Fruit fly (Drosophila melanogaster) whole organism, embryonic: Measurements from ENCODE around the gene TTLL4B.

Source experiments
- CG10209 ChIP-seq: fragments of 200-800 bp; sonication (Bioruptor generic); optimal IDR thresholded peaks from 3 replicates; lab custom pipeline; 2017; ENCODE audit warnings: missing biosample characterization, mild to moderate bottlenecking, missing genetic modification characterization, missing genetic modification reagents
- CG11093 ChIP-seq: fragments of 200-800 bp; sonication (Bioruptor generic); IDR thresholded peaks from 3 replicates; pipeline ENCODE4 v1.3.6; 2022; ENCODE audit warnings: missing biosample characterization, missing genetic modification characterization
- CG11247 ChIP-seq: fragments of 200-800 bp; sonication (Bioruptor generic); IDR thresholded peaks from 2 replicates; pipeline ENCODE4 v1.3.6; 2022; ENCODE audit warnings: missing biosample characterization, missing genetic modification characterization
- CG12104 ChIP-seq: fragments of 200-800 bp; sonication (Bioruptor generic); optimal IDR thresholded peaks from 3 replicates; lab custom pipeline; 2016; ENCODE audit warnings: missing biosample characterization, missing genetic modification characterization
- CG12769 ChIP-seq: fragments of 200-800 bp; sonication (Bioruptor generic); optimal IDR thresholded peaks from 2 replicates; lab custom pipeline; 2019; ENCODE audit warnings: missing biosample characterization, mild to moderate bottlenecking, missing genetic modification characterization, moderate library complexity
- CG13287 ChIP-seq: fragments of 200-800 bp; sonication (Bioruptor generic); IDR thresholded peaks from 2 replicates; pipeline ENCODE4 v1.3.6; 2022; ENCODE audit warnings: missing biosample characterization, missing genetic modification characterization; ENCODE audit not compliant: partially characterized antibody
- CG13296 ChIP-seq: fragments of 200-800 bp; sonication (Bioruptor generic); optimal IDR thresholded peaks from 3 replicates; lab custom pipeline; 2018; ENCODE audit warnings: missing biosample characterization, mild to moderate bottlenecking, missing genetic modification characterization
- CG14965 ChIP-seq: fragments of 200-800 bp; sonication (Bioruptor generic); optimal IDR thresholded peaks from 2 replicates; lab custom pipeline; 2016; ENCODE audit warnings: missing biosample characterization, missing genetic modification characterization, borderline replicate concordance
- CG15696 ChIP-seq: fragments of 200-800 bp; sonication (Bioruptor generic); optimal IDR thresholded peaks from 2 replicates; lab custom pipeline; 2019; ENCODE audit warnings: missing biosample characterization, mild to moderate bottlenecking, missing genetic modification characterization, moderate library complexity
- CG1647 ChIP-seq: fragments of 200-800 bp; sonication (Bioruptor generic); optimal IDR thresholded peaks from 3 replicates; lab custom pipeline; 2016; ENCODE audit warnings: missing biosample characterization, missing genetic modification characterization
- CG17829 ChIP-seq: fragments of 200-800 bp; optimal IDR thresholded peaks from 2 replicates; lab custom pipeline; 2019; ENCODE audit warnings: missing biosample characterization, mild to moderate bottlenecking, missing genetic modification characterization, moderate library complexity
- CG2875 ChIP-seq: fragments of 200-800 bp; sonication (Bioruptor generic); optimal IDR thresholded peaks from 2 replicates; lab custom pipeline; 2017; ENCODE audit warnings: missing biosample characterization, mild to moderate bottlenecking, missing genetic modification characterization, missing genetic modification reagents
- CG3163 ChIP-seq: fragments of 200-800 bp; sonication (Bioruptor generic); optimal IDR thresholded peaks from 3 replicates; lab custom pipeline; 2016; ENCODE audit warnings: missing biosample characterization, missing genetic modification characterization
- CG3281 ChIP-seq: fragments of 200-800 bp; sonication (Bioruptor generic); optimal IDR thresholded peaks from 3 replicates; lab custom pipeline; 2017; ENCODE audit warnings: missing biosample characterization, mild to moderate bottlenecking, missing genetic modification characterization
- CG34224 ChIP-seq: fragments of 200-800 bp; sonication (Bioruptor generic); IDR thresholded peaks from 3 replicates; pipeline ENCODE4 v1.3.6; 2022; ENCODE audit warnings: missing biosample characterization, missing genetic modification characterization; ENCODE audit not compliant: partially characterized antibody
- CG3726 ChIP-seq: fragments of 200-800 bp; sonication (Bioruptor generic); IDR thresholded peaks from 3 replicates; pipeline ENCODE4, ENCODE4 v1.3.6; 2022; ENCODE audit warnings: missing biosample characterization, missing genetic modification characterization
- CG3995 ChIP-seq: fragments of 200-800 bp; sonication (Bioruptor generic); optimal IDR thresholded peaks from 3 replicates; lab custom pipeline; 2016; ENCODE audit warnings: missing biosample characterization, missing genetic modification characterization
- CG43689 ChIP-seq: fragments of 200-800 bp; sonication (Bioruptor generic); IDR thresholded peaks from 2 replicates; pipeline ENCODE4 v1.3.6; 2022; ENCODE audit warnings: missing biosample characterization, missing genetic modification characterization
- CG5180 ChIP-seq: fragments of 200-800 bp; sonication (Bioruptor generic); optimal IDR thresholded peaks from 3 replicates; lab custom pipeline; 2017; ENCODE audit warnings: missing biosample characterization, missing genetic modification characterization, mild to moderate bottlenecking, moderate library complexity, missing genetic modification reagents
- CG6654 ChIP-seq: fragments of 200-800 bp; sonication (Bioruptor generic); optimal IDR thresholded peaks from 2 replicates; lab custom pipeline; 2017; ENCODE audit warnings: missing biosample characterization, mild to moderate bottlenecking, missing genetic modification characterization
- CG9727 ChIP-seq: fragments of 200-800 bp; sonication (Bioruptor generic); optimal IDR thresholded peaks from 3 replicates; lab custom pipeline; 2017; ENCODE audit warnings: missing biosample characterization, mild to moderate bottlenecking, missing genetic modification characterization
- CG9797 ChIP-seq: fragments of 200-800 bp; sonication (Bioruptor generic); optimal IDR thresholded peaks from 3 replicates; lab custom pipeline; 2018; ENCODE audit warnings: missing biosample characterization, mild to moderate bottlenecking, missing genetic modification characterization
- Dll ChIP-seq: fragments of 200-800 bp; sonication (Bioruptor generic); IDR thresholded peaks from 4 replicates; pipeline ENCODE4 v1.3.6; 2022; ENCODE audit warnings: missing biosample characterization, missing genetic modification characterization; ENCODE audit not compliant: partially characterized antibody
- Dp ChIP-seq: fragments of 200-800 bp; sonication (Bioruptor generic); optimal IDR thresholded peaks from 2 replicates; lab custom pipeline; 2018; ENCODE audit warnings: missing biosample characterization, mild to moderate bottlenecking, missing genetic modification characterization, moderate library complexity
- Dref ChIP-seq: fragments of 200-800 bp; sonication (Bioruptor generic); IDR thresholded peaks from 2 replicates; pipeline ENCODE4 v1.3.6; 2022; ENCODE audit warnings: missing biosample characterization, missing genetic modification characterization
- E2f1 ChIP-seq: fragments of 200-800 bp; sonication (Bioruptor generic); IDR thresholded peaks from 2 replicates; pipeline ENCODE4 v1.3.6; 2022; ENCODE audit warnings: missing biosample characterization, missing genetic modification characterization
- ERR ChIP-seq: fragments of 200-800 bp; sonication (Bioruptor generic); optimal IDR thresholded peaks from 2 replicates; lab custom pipeline; 2016; ENCODE audit warnings: missing biosample characterization, missing genetic modification characterization
- Hand ChIP-seq: fragments of 200-800 bp; sonication (Bioruptor generic); optimal IDR thresholded peaks from 2 replicates; lab custom pipeline; 2017; ENCODE audit warnings: mild to moderate bottlenecking, missing biosample characterization, missing genetic modification reagents, missing genetic modification characterization
- HmgD ChIP-seq: fragments of 200-800 bp; sonication (Bioruptor generic); optimal IDR thresholded peaks from 3 replicates; lab custom pipeline; 2016; ENCODE audit warnings: missing biosample characterization, missing genetic modification characterization
- Scr ChIP-seq: fragments of 200-800 bp; sonication (Bioruptor generic); IDR thresholded peaks from 2 replicates; pipeline ENCODE4 v1.3.6; 2022; ENCODE audit warnings: missing biosample characterization, missing genetic modification characterization; ENCODE audit not compliant: partially characterized antibody
- TFAM ChIP-seq: fragments of 200-800 bp; sonication (Bioruptor generic); optimal IDR thresholded peaks from 2 replicates; lab custom pipeline; 2017; ENCODE audit warnings: missing biosample characterization, missing genetic modification characterization, inconsistent platforms
- aop ChIP-seq: fragments of 200-800 bp; sonication (Bioruptor generic); IDR thresholded peaks from 2 replicates; pipeline ENCODE4 v1.3.6; 2022; ENCODE audit warnings: missing biosample characterization, missing genetic modification characterization
- bigmax ChIP-seq: fragments of 200-800 bp; sonication (Bioruptor generic); optimal IDR thresholded peaks from 2 replicates; lab custom pipeline; 2018; ENCODE audit warnings: missing biosample characterization, mild to moderate bottlenecking, missing genetic modification characterization
- br ChIP-seq: fragments of >200 bp; optimal IDR thresholded peaks from 2 replicates; lab custom pipeline; 2017
- chinmo ChIP-seq: fragments of 200-800 bp; sonication (Bioruptor generic); IDR thresholded peaks from 4 replicates; pipeline ENCODE4 v1.3.6; 2022; ENCODE audit warnings: missing biosample characterization, missing genetic modification characterization; ENCODE audit not compliant: partially characterized antibody
- chm ChIP-seq: fragments of 200-800 bp; sonication (Bioruptor generic); IDR thresholded peaks from 2 replicates; pipeline ENCODE4 v1.3.6; 2022; ENCODE audit warnings: missing biosample characterization, missing genetic modification characterization
- dmrt11E ChIP-seq: fragments of 200-800 bp; sonication (Bioruptor generic); optimal IDR thresholded peaks from 3 replicates; lab custom pipeline; 2018; ENCODE audit warnings: missing biosample characterization, mild to moderate bottlenecking, missing genetic modification characterization, moderate library complexity
- ewg ChIP-seq: fragments of 200-800 bp; sonication (Bioruptor generic); optimal IDR thresholded peaks from 3 replicates; lab custom pipeline; 2017; ENCODE audit warnings: mild to moderate bottlenecking, missing biosample characterization, missing genetic modification reagents, missing genetic modification characterization
- fd102C ChIP-seq: fragments of 200-800 bp; sonication (Bioruptor generic); optimal IDR thresholded peaks from 2 replicates; lab custom pipeline; 2018; ENCODE audit warnings: missing biosample characterization, mild to moderate bottlenecking, missing genetic modification characterization, moderate library complexity
- gcm2 ChIP-seq: fragments of 200-800 bp; sonication (Bioruptor generic); optimal IDR thresholded peaks from 2 replicates; lab custom pipeline; 2016; ENCODE audit warnings: missing biosample characterization, missing genetic modification characterization
- klu ChIP-seq: fragments of 200-800 bp; sonication (Bioruptor generic); IDR thresholded peaks from 2 replicates; pipeline ENCODE4 v1.3.6; 2022; ENCODE audit warnings: missing biosample characterization, missing genetic modification characterization
- lbe ChIP-seq: fragments of 200-800 bp; sonication (Bioruptor generic); optimal IDR thresholded peaks from 2 replicates; lab custom pipeline; 2016; ENCODE audit warnings: missing biosample characterization, mild to moderate bottlenecking, missing genetic modification characterization
- lov ChIP-seq, 2 experiments: fragments of 200-800 bp in 1 of 2; fragments of >200 bp in 1 of 2; sonication (Bioruptor generic) in 1 of 2; IDR thresholded peaks in 1 of 2; optimal IDR thresholded peaks in 1 of 2; 2 replicates in 1 of 2; 3 replicates in 1 of 2; pipeline versions ENCODE4 v1.3.6 to Lab custom; 2017 to 2022; ENCODE audit warnings: missing biosample characterization in 1 of 2, missing genetic modification characterization in 1 of 2
- mirr ChIP-seq: fragments of 200-800 bp; sonication (Bioruptor generic); optimal IDR thresholded peaks from 3 replicates; lab custom pipeline; 2018; ENCODE audit warnings: missing biosample characterization, mild to moderate bottlenecking, missing genetic modification characterization
- nau ChIP-seq: fragments of 200-800 bp; sonication (Bioruptor generic); optimal IDR thresholded peaks from 3 replicates; lab custom pipeline; 2017; ENCODE audit warnings: missing biosample characterization, mild to moderate bottlenecking, missing genetic modification characterization, missing genetic modification reagents
- onecut ChIP-seq: fragments of 200-800 bp; sonication (Bioruptor generic); IDR thresholded peaks from 2 replicates; pipeline ENCODE4 v1.3.6; 2022; ENCODE audit warnings: missing biosample characterization, missing genetic modification characterization
- pho ChIP-seq: fragments of 200-800 bp; sonication (Bioruptor generic); optimal IDR thresholded peaks from 2 replicates; lab custom pipeline; 2016; ENCODE audit warnings: missing biosample characterization, missing genetic modification characterization
- psq ChIP-seq: fragments of 200-800 bp; sonication (Bioruptor generic); optimal IDR thresholded peaks from 2 replicates; lab custom pipeline; 2017; ENCODE audit warnings: missing biosample characterization, missing genetic modification characterization
- pzg ChIP-seq: fragments of 200-800 bp; sonication (Bioruptor generic); optimal IDR thresholded peaks from 3 replicates; lab custom pipeline; 2018; ENCODE audit warnings: missing biosample characterization, mild to moderate bottlenecking, missing genetic modification characterization, moderate library complexity
- twi ChIP-seq: fragments of 200-800 bp; optimal IDR thresholded peaks from 2 replicates; lab custom pipeline; 2019; ENCODE audit warnings: missing biosample characterization, mild to moderate bottlenecking, missing genetic modification characterization, moderate library complexity
- wek ChIP-seq: fragments of 200-800 bp; sonication (Bioruptor generic); optimal IDR thresholded peaks from 3 replicates; lab custom pipeline; 2018; ENCODE audit warnings: missing biosample characterization, mild to moderate bottlenecking, missing genetic modification characterization, moderate library complexity

Gene TTLL4B

dm6 chr2L:3882172-3882571 is 19.7 kb downstream of the TTLL4B start (continued):
- no peak for TF ChIP-seq Hand (GFP tag; lab: Kevin White, UChicago)
- no peak for TF ChIP-seq CG15696 (tag; lab: Kevin White, UChicago)
- no peak for TF ChIP-seq pho (GFP tag; lab: Kevin White, UChicago)
- TF ChIP-seq Dref, result no peak
- no peak for TF ChIP-seq mirr (GFP tag; lab: Kevin White, UChicago)
- TF ChIP-seq CG17829 (tag; lab: Kevin White, UChicago), result no peak
- TF ChIP-seq CG14965, result no peak
- no peak for TF ChIP-seq aop (GFP tag; lab: Robert Waterston, UW)
- TF ChIP-seq CG13287 (GFP tag; lab: Robert Waterston, UW), result no peak
- 0 out of 3 replicates have a peak, but pooled peaks have one; percentile 26 for TF ChIP-seq CG3726 (GFP tag; lab: Robert Waterston, UW)
- TF ChIP-seq CG10209 (GFP tag; lab: Kevin White, UChicago), result peak; percentile 30
- no peak for TF ChIP-seq HmgD (GFP tag; lab: Kevin White, UChicago)
- no peak for TF ChIP-seq CG3995
- no peak for TF ChIP-seq nau (GFP tag; lab: Kevin White, UChicago)
- TF ChIP-seq ewg (GFP tag; lab: Kevin White, UChicago), result peak; percentile 4
- no peak for TF ChIP-seq CG11093
- TF ChIP-seq psq, result no peak
- TF ChIP-seq Dll (GFP tag; lab: Robert Waterston, UW), result no peak
- TF ChIP-seq Dp (GFP tag; lab: Kevin White, UChicago), result no peak
- TF ChIP-seq CG12769 (tag; lab: Kevin White, UChicago), result no peak
- no peak for TF ChIP-seq lov (optimal IDR thresholded peaks at IDR 0.05; lab: Kevin White, UChicago)
- TF ChIP-seq lov (GFP tag; IDR thresholded peaks at IDR 0.05; lab: Robert Waterston, UW), result no peak
- no peak for TF ChIP-seq CG13296 (GFP tag; lab: Kevin White, UChicago)
- TF ChIP-seq twi, result no peak
- TF ChIP-seq onecut, result no peak
- no peak for TF ChIP-seq bigmax (GFP tag; lab: Kevin White, UChicago)
- no peak for TF ChIP-seq fd102C
- no peak for TF ChIP-seq CG12104 (GFP tag; lab: Kevin White, UChicago)
- TF ChIP-seq CG2875 (GFP tag; lab: Kevin White, UChicago), result no peak
- no peak for TF ChIP-seq CG43689 (GFP tag; lab: Robert Waterston, UW)
- no peak for TF ChIP-seq CG34224 (GFP tag; lab: Robert Waterston, UW)
- peak; percentile 20 for TF ChIP-seq dmrt11E (tag; lab: Kevin White, UChicago)
- no peak for TF ChIP-seq lbe (GFP tag; lab: Kevin White, UChicago)
- TF ChIP-seq CG9797 (GFP tag; lab: Kevin White, UChicago), result no peak
- peak; percentile 31 for TF ChIP-seq CG9727 (GFP tag; lab: Kevin White, UChicago)
- TF ChIP-seq chinmo (GFP tag; lab: Robert Waterston, UW), result no peak
- no peak for TF ChIP-seq CG11247 (GFP tag; lab: Robert Waterston, UW)
- TF ChIP-seq br (lab: Kevin White, UChicago), result no peak
- TF ChIP-seq CG3281 (GFP tag; lab: Kevin White, UChicago), result peak; percentile 10
- TF ChIP-seq CG1647 (GFP tag; lab: Kevin White, UChicago), result no peak
- peak; percentile 46 for TF ChIP-seq E2f1 (GFP tag; lab: Robert Waterston, UW)
- TF ChIP-seq CG5180 (GFP tag; lab: Kevin White, UChicago), result no peak
- TF ChIP-seq wek (GFP tag; lab: Kevin White, UChicago), result no peak
- peak; percentile 30; the same call in 1 of the 2 replicates for TF ChIP-seq chm
- no peak for TF ChIP-seq CG6654
- no peak for TF ChIP-seq CG3163 (GFP tag; lab: Kevin White, UChicago)
- TF ChIP-seq ERR (GFP tag; lab: Kevin White, UChicago), result no peak
- TF ChIP-seq klu, result no peak
- TF ChIP-seq Scr, result no peak
- TF ChIP-seq gcm2 (GFP tag; lab: Kevin White, UChicago), result no peak
- TF ChIP-seq pzg, result no peak
- TF ChIP-seq TFAM (GFP tag; lab: Kevin White, UChicago), result no peak
